Worm (Caenorhabditis elegans) whole organism, L4/young adult: ENCODE data around the gene R10E11.9.

ENCODE experiments used
- dao-5 ChIP-seq: sonication (generic microtip); optimal IDR thresholded peaks from 2 replicates; lab custom pipeline; 2016; ENCODE audit warnings: missing genotype, missing genetic modification characterization, moderate library complexity, missing compliant biosample characterization
- him-1 ChIP-seq: sonication (generic microtip); optimal IDR thresholded peaks from 2 replicates; lab custom pipeline; 2016; ENCODE audit warnings: missing genotype, missing genetic modification reagents, missing genetic modification characterization, missing compliant biosample characterization

DNA sequence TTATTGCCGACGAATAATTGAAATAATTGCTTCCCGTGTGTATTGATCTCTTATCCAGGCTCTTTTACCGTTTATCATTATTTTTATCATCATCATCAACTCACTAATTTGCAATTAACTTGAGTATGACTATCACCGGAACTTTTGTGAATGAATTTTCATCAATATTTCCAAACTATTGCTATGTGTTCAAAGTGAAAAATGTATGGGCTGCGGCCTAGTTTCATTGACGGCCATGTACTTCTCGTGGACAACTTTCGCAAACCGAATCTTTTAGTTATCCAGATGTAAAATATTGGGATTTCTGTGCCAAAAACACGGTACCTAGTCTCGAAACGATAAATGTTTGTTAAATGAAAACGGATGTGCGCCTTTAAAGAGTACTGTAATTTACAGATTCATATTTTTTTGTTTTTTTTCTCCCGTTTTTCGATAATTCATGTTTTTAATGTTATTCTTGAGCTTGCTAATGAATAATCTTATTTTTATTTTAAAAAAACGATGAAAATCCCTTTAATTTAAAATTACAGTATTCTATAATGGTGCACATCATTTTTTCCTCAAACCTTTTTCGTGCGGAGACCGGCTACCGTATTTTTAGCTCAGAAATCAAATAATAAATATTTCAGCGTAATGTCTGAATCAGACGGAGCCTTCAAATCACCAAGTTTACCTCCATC is 5.2 kb upstream of the R10E11.9 start, which contains the start of gene ZK632.2:
- TF ChIP-seq him-1 (no peak), dao-5 (tag; lab: Kevin White, UChicago) (no peak)
